Worm (Caenorhabditis elegans): ENCODE measurements around the gene glb-4.

DNA sequence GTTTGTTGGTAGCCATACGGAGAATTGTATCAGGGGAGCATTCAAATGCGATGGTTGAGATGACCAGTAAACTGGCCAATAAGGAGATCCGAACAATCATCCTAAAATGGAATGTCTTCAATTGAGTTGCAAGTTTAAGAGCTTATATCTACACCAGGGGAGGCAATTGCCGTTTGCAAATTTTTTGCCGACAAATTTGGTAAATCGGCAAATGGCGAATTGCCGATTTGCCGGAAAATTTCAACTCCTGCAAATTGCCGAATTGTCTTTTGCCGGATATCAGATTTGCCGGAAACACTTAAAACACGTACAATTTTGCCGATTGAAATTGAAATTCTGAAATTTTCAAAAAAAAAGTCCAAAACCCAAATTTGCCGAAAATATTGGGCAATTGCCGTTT, 23.8 kb upstream of the glb-4 start, which contains the start of gene F40F8.5:
- TF ChIP-seq nhr-11 (tag; optimal IDR thresholded peaks at IDR 0.05) (no peak), elt-2 (tag; optimal IDR thresholded peaks at IDR 0.05) (no peak), tbx-2 (tag; optimal IDR thresholded peaks at IDR 0.05) (no peak), ceh-19 (GFP tag; optimal IDR thresholded peaks at IDR 0.05) (no peak), unc-55 (GFP tag; optimal IDR thresholded peaks at IDR 0.05) (no peak), ceh-6 (GFP tag; optimal IDR thresholded peaks at IDR 0.05) (no peak), ama-1 (optimal IDR thresholded peaks at IDR 0.05) (no peak), pqm-1 (tag; optimal IDR thresholded peaks at IDR 0.05) (no peak), mec-3 (tag; optimal IDR thresholded peaks at IDR 0.05; ENCODE audit: borderline replicate concordance) (no peak), pax-1 (tag; optimal IDR thresholded peaks at IDR 0.05) (no peak), dmd-4 (tag; optimal IDR thresholded peaks at IDR 0.05; ENCODE audit: borderline replicate concordance) (no peak), pha-4 (tag; optimal IDR thresholded peaks at IDR 0.05) (no peak)

Measured in whole organism, late embryonic.